Worm (Caenorhabditis elegans) whole organism, L4/young adult: ENCODE measurements around the gene H03G16.1.

Experiments
- W03F9.2 ChIP-seq: fragments of 150-350 bp; optimal IDR thresholded peaks from 2 replicates; lab custom pipeline; 2014; ENCODE audit warnings: missing biosample characterization, missing genetic modification characterization
- dao-5 ChIP-seq: sonication (generic microtip); optimal IDR thresholded peaks from 2 replicates; lab custom pipeline; 2016; ENCODE audit warnings: missing genotype, missing genetic modification characterization, moderate library complexity, missing compliant biosample characterization
- him-1 ChIP-seq: sonication (generic microtip); optimal IDR thresholded peaks from 2 replicates; lab custom pipeline; 2016; ENCODE audit warnings: missing genotype, missing genetic modification reagents, missing genetic modification characterization, missing compliant biosample characterization

The H03G16.1 gene

ce11 chrX:15070137-15070536 lies 16.5 kb downstream of the H03G16.1 start:
- TF ChIP-seq W03F9.2, result no peak
- TF ChIP-seq dao-5 (tag; lab: Kevin White, UChicago), result no peak

DNA sequence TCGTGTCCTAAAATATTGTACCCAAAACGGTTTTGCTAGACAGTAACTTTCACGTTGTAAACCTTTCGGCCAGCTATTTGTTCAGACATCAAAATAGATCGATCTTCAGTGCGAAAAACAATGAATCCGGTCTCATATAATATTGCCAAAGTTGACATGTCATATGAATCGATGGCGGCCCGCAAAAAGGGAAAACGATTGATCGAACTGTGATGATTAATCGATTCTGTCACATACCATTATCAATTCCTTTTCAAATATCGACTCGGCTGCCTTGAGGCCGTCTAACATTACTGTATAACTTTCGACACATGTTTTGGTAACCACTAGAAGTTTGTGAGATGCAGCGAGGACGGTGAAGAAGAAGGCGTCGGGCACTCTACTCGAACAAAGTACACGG lies 19.2 kb downstream of the H03G16.1 start:
- TF ChIP-seq W03F9.2 (no peak), dao-5 (tag; lab: Kevin White, UChicago) (no peak), him-1 (tag; lab: Kevin White, UChicago) (no peak)

- TF ChIP-seq W03F9.2 (no peak), him-1 (tag; lab: Kevin White, UChicago) (no peak), dao-5 (tag; lab: Kevin White, UChicago) (no peak)
Observed at ce11 chrX:15073479-15073878, 19.8 kb downstream of the H03G16.1 start.

DNA sequence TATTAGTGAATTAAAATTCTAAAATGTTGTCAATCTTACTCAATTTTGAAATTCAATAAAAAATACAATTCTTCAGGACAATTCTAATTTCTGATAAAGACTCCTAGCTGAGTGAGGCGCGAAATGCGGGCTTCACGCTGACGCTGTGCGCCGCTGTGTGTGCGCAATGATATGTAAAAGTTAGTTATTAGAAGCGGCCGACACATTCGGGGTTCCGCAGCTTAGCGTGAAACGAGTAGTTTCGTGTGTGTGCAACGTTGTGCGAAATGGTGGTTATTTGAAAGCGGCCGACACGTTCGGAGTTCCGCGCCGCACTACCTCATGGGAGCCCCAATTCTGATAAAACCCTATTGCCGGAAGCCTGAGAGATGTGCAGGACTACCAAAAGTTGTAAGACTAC lies 21.5 kb downstream of the H03G16.1 start:
- TF ChIP-seq him-1 (tag; lab: Kevin White, UChicago), result no peak

- TF ChIP-seq W03F9.2 (no peak), him-1 (tag; lab: Kevin White, UChicago) (no peak), dao-5 (tag; lab: Kevin White, UChicago) (no peak)
Observed at ce11 chrX:15076042-15076565, 22.4 kb downstream of the H03G16.1 start, which contains the start of the genes H40L08.3 and H40L08.9. Gene H40L08.3, minus strand, starts transcription at chrX:15076092. Gene H40L08.9, minus strand, starts transcription at chrX:15076480.

- TF ChIP-seq dao-5 (tag; lab: Kevin White, UChicago), result no peak
- TF ChIP-seq him-1 (tag; lab: Kevin White, UChicago), result no peak
- TF ChIP-seq W03F9.2, result no peak
Observed at ce11 chrX:15076909-15077308, 23.2 kb downstream of the H03G16.1 start.

ce11 chrX:15077597-15078261 lies 24.0 kb downstream of the H03G16.1 start, which contains the start of the genes H40L08.8, H40L08.2 and H40L08.7:
Gene H40L08.8, minus strand, starts transcription at chrX:15077633.
Gene H40L08.2, minus strand, starts transcription at chrX:15077744.
Gene H40L08.7, minus strand, starts transcription at chrX:15077744.
- TF ChIP-seq dao-5 (tag; lab: Kevin White, UChicago) (no peak), W03F9.2 (no peak), him-1 (tag; lab: Kevin White, UChicago) (no peak)

DNA sequence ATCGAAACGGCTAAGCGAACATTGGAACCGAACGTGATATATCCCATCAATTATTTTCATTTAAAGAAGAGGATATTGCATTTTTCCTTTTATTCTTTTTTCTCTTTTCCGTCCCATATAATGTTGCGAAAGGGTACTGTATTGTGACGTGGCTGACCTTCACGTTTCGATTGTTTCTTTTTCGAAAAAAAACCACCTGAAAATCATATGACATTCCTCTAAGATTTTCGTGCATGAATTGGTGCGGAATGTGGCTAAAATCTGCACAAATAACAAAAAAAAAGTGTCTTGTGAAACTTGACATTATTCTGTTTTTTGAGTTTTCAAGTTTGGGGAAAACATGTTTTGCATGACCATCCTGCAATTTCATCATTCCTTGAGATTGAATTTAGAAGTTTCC lies 24.6 kb downstream of the H03G16.1 start:
- no peak for TF ChIP-seq dao-5 (tag; lab: Kevin White, UChicago)
- no peak for TF ChIP-seq W03F9.2
- no peak for TF ChIP-seq him-1 (tag; lab: Kevin White, UChicago)

ce11 chrX:15079406-15079805 lies 25.7 kb downstream of the H03G16.1 start:
- TF ChIP-seq W03F9.2 (no peak), dao-5 (tag; lab: Kevin White, UChicago) (no peak), him-1 (tag; lab: Kevin White, UChicago) (no peak)

DNA sequence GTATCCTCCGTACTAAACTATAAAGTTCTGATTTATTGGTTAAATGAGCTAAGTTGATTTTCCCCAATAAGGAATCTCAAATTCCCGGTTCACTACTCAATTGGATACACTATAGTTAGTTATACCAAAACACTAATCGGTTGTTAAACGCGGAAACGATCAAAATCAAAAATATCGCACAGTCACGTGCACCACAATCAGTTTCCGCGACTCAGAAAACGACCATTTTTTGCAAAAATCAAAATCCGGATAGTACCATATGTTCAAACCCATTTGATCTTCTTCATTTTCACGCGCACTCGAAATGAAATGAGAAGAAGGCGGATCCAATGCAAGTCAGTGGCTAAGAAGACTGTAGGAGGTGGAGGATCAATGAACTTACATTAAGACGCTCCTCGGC lies 27.8 kb downstream of the H03G16.1 start:
- TF ChIP-seq dao-5 (tag; lab: Kevin White, UChicago) (no peak), W03F9.2 (no peak), him-1 (tag; lab: Kevin White, UChicago) (no peak)

DNA sequence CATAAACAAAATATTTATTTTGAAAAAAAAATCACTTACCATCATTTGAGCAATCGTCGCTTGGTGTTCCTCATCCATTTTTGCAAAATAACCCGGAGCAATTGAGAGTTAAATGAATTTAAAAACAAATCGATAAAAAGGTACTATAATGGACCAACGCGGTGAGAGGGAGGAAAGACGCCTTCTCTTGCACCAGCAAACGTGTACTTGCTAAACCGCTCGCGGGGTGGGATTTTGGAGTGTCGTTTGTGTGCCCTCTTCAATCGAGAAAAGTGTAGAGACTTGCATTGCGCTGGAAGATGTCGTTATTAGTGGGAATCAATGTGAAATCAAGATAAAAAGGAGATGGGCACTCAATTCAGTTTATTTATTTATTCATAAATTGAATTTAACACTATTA lies 30.1 kb downstream of the H03G16.1 start, which contains the start of gene H40L08.1:
Gene H40L08.1 (minus strand): TSS at position 292 of the 400 bp plus-strand sequence.
- TF ChIP-seq dao-5 (tag; lab: Kevin White, UChicago) (no peak), W03F9.2 (no peak), him-1 (tag; lab: Kevin White, UChicago) (no peak)

DNA sequence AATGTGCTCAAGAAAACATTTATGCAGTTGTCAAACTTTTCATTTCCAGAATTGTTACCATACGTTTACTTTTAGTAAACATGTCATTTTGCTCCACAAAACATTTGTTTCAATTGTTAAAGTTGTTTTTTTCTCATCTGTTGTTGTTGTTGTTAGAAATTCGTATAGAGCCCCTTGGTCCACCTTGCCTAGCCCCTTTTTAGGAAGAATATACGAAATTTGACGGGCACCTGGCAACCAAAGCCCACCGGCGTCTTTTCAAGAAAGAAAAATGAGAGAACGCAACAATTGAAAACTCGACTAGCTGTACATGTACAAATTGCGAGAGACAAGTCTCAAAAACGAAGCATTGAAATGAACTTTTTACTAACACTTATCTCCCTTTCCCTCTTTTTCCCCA lies 30.7 kb downstream of the H03G16.1 start, which contains the start of gene F09B12.5:
Gene F09B12.5 (plus strand): TSS at position 301 of the 400 bp plus-strand sequence.
- TF ChIP-seq him-1 (tag; lab: Kevin White, UChicago) (no peak), dao-5 (tag; lab: Kevin White, UChicago) (no peak), W03F9.2 (no peak)

- TF ChIP-seq W03F9.2 (no peak), him-1 (tag; lab: Kevin White, UChicago) (no peak), dao-5 (tag; lab: Kevin White, UChicago) (no peak)
Observed at ce11 chrX:15087752-15088151, 34.1 kb downstream of the H03G16.1 start.

ce11 chrX:15089123-15089522 lies 35.4 kb downstream of the H03G16.1 start, which contains the start of gene flr-4:
Gene flr-4, plus strand, starts transcription at chrX:15089397.
- no peak for TF ChIP-seq him-1 (tag; lab: Kevin White, UChicago)
- TF ChIP-seq W03F9.2, result no peak
- TF ChIP-seq dao-5 (tag; lab: Kevin White, UChicago), result no peak
